Fruit fly (Drosophila melanogaster): ENCODE results near the gene CG10853.

Gene CG10853

dm6 chr3L:3905111-3905510, 42.6 kb upstream of the CG10853 start, which contains the start of gene ida:
TSS of gene ida (plus strand) at chr3L:3905344.
- TF ChIP-seq Vsx2 (GFP tag; optimal IDR thresholded peaks at IDR 0.05; ENCODE audit: partially characterized antibody) (no peak), CG9705 (GFP tag; optimal IDR thresholded peaks at IDR 0.05) (no peak), fru (GFP tag; optimal IDR thresholded peaks at IDR 0.05) (no peak), Hnf4 (GFP tag; optimal IDR thresholded peaks at IDR 0.05) (peak; percentile 76), HLH106 (tag; optimal IDR thresholded peaks at IDR 0.05) (no peak), Rel (GFP tag; optimal IDR thresholded peaks at IDR 0.05) (no peak), Rel (tag; optimal IDR thresholded peaks at IDR 0.05) (peak; percentile 40), Abd-B (GFP tag; optimal IDR thresholded peaks at IDR 0.05) (no peak), Dif (GFP tag; optimal IDR thresholded peaks at IDR 0.05; ENCODE audit: partially characterized antibody) (no peak), Hr78 (GFP tag; optimal IDR thresholded peaks at IDR 0.05) (no peak), GATAd (GFP tag; optimal IDR thresholded peaks at IDR 0.05) (no peak), CrebA (GFP tag; optimal IDR thresholded peaks at IDR 0.05; ENCODE audit: borderline replicate concordance) (no peak), OdsH (GFP tag; optimal IDR thresholded peaks at IDR 0.05) (no peak), tai (GFP tag; optimal IDR thresholded peaks at IDR 0.05) (no peak)

- TF ChIP-seq Hr83 (GFP tag; optimal IDR thresholded peaks at IDR 0.05; ENCODE audit: poor library complexity, severe bottlenecking) (peak; percentile 7), Myc (optimal IDR thresholded peaks at IDR 0.05) (no peak), sage (GFP tag; optimal IDR thresholded peaks at IDR 0.05) (peak; percentile 73), fru (GFP tag; optimal IDR thresholded peaks at IDR 0.05) (no peak), Hr78 (GFP tag; optimal IDR thresholded peaks at IDR 0.05) (no peak), CG32264 (GFP tag; optimal IDR thresholded peaks at IDR 0.05) (no peak)
Observed at dm6 chr3L:3908838-3909810, 38.6 kb upstream of the CG10853 start.

- TF ChIP-seq brk (GFP tag; optimal IDR thresholded peaks at IDR 0.05) (no peak), h (GFP tag; optimal IDR thresholded peaks at IDR 0.05) (no peak), usp (GFP tag; optimal IDR thresholded peaks at IDR 0.05) (no peak), HLH106 (tag; optimal IDR thresholded peaks at IDR 0.05) (no peak), rgr (GFP tag; optimal IDR thresholded peaks at IDR 0.05) (no peak), Dfd (GFP tag; optimal IDR thresholded peaks at IDR 0.05) (no peak), Rel (GFP tag; optimal IDR thresholded peaks at IDR 0.05) (no peak), Rel (tag; optimal IDR thresholded peaks at IDR 0.05) (no peak), dmrt93B (GFP tag; optimal IDR thresholded peaks at IDR 0.05) (no peak), N (GFP tag; optimal IDR thresholded peaks at IDR 0.05) (no peak), dl (GFP tag; optimal IDR thresholded peaks at IDR 0.05; ENCODE audit: insufficient read depth in 1 of 2, partially characterized antibody in 2 of 2) (no peak), CG32264 (GFP tag; optimal IDR thresholded peaks at IDR 0.05) (no peak), GATAd (GFP tag; optimal IDR thresholded peaks at IDR 0.05) (no peak), br (GFP tag; optimal IDR thresholded peaks at IDR 0.05) (no peak), jim (GFP tag; optimal IDR thresholded peaks at IDR 0.05) (no peak)
Observed at dm6 chr3L:3909831-3910230, 37.9 kb upstream of the CG10853 start, which contains the start of gene mge. TSS of gene mge (minus strand) at chr3L:3909931.

dm6 chr3L:3912134-3912533, 35.6 kb upstream of the CG10853 start:
- no peak for TF ChIP-seq OdsH (GFP tag; optimal IDR thresholded peaks at IDR 0.05)
- TF ChIP-seq N (GFP tag; optimal IDR thresholded peaks at IDR 0.05): no peak
- TF ChIP-seq sage (GFP tag; optimal IDR thresholded peaks at IDR 0.05): no peak
- TF ChIP-seq GATAd (GFP tag; optimal IDR thresholded peaks at IDR 0.05): no peak
- TF ChIP-seq brk (GFP tag; optimal IDR thresholded peaks at IDR 0.05): no peak
- TF ChIP-seq rgr (GFP tag; optimal IDR thresholded peaks at IDR 0.05): no peak

- TF ChIP-seq br (GFP tag; optimal IDR thresholded peaks at IDR 0.05): no peak
- TF ChIP-seq tai (GFP tag; optimal IDR thresholded peaks at IDR 0.05): no peak
- no peak for TF ChIP-seq CG9705 (GFP tag; optimal IDR thresholded peaks at IDR 0.05)
- TF ChIP-seq lola (GFP tag; optimal IDR thresholded peaks at IDR 0.05): no peak
- no peak for TF ChIP-seq Sp1 (GFP tag; optimal IDR thresholded peaks at IDR 0.05)
- TF ChIP-seq Hr78 (GFP tag; optimal IDR thresholded peaks at IDR 0.05): no peak
- no peak for TF ChIP-seq foxo (GFP tag; optimal IDR thresholded peaks at IDR 0.05)
- no peak for TF ChIP-seq CG32264 (GFP tag; optimal IDR thresholded peaks at IDR 0.05)
- no peak for TF ChIP-seq Dif (GFP tag; optimal IDR thresholded peaks at IDR 0.05; ENCODE audit: partially characterized antibody)
- TF ChIP-seq Mio (GFP tag; optimal IDR thresholded peaks at IDR 0.05): no peak
- no peak for TF ChIP-seq Rel (GFP tag; optimal IDR thresholded peaks at IDR 0.05)
- peak; percentile 93 for TF ChIP-seq Rel (tag; optimal IDR thresholded peaks at IDR 0.05)
- TF ChIP-seq pan (optimal IDR thresholded peaks at IDR 0.05): no peak
- no peak for TF ChIP-seq N (GFP tag; optimal IDR thresholded peaks at IDR 0.05)
- no peak for TF ChIP-seq Myc (optimal IDR thresholded peaks at IDR 0.05)
- TF ChIP-seq h (GFP tag; optimal IDR thresholded peaks at IDR 0.05): peak; percentile 39
- no peak for TF ChIP-seq Hnf4 (GFP tag; optimal IDR thresholded peaks at IDR 0.05)
- TF ChIP-seq GATAd (GFP tag; optimal IDR thresholded peaks at IDR 0.05): no peak
- TF ChIP-seq CrebA (GFP tag; optimal IDR thresholded peaks at IDR 0.05; ENCODE audit: borderline replicate concordance): peak; percentile 38
- TF ChIP-seq Vsx2 (GFP tag; optimal IDR thresholded peaks at IDR 0.05; ENCODE audit: partially characterized antibody): no peak
- no peak for TF ChIP-seq woc (GFP tag; optimal IDR thresholded peaks at IDR 0.05)
- TF ChIP-seq fru (GFP tag; optimal IDR thresholded peaks at IDR 0.05): no peak
- TF ChIP-seq ey (GFP tag; optimal IDR thresholded peaks at IDR 0.05): no peak
- TF ChIP-seq dmrt93B (GFP tag; optimal IDR thresholded peaks at IDR 0.05): no peak
- no peak for TF ChIP-seq dsf (GFP tag; optimal IDR thresholded peaks at IDR 0.05; ENCODE audit: borderline replicate concordance)
- no peak for TF ChIP-seq HLH106 (tag; optimal IDR thresholded peaks at IDR 0.05)
Observed at dm6 chr3L:3923631-3924274, 23.9 kb upstream of the CG10853 start.
